Worm (Caenorhabditis elegans) whole organism, L2 larva: ENCODE data around the gene toca-1.

Experiments used
- C34F6.9 ChIP-seq: fragments of 150-350 bp; optimal IDR thresholded peaks from 2 replicates; lab custom pipeline; 2014; ENCODE audit warnings: missing biosample characterization, missing genetic modification characterization
- elt-3 ChIP-seq: sonication (generic microtip); optimal IDR thresholded peaks from 2 replicates; lab custom pipeline; 2017; ENCODE audit warnings: missing biosample characterization, missing genetic modification characterization
- nhr-11 ChIP-seq: fragments of 150-350 bp; optimal IDR thresholded peaks from 2 replicates; lab custom pipeline; 2014; ENCODE audit warnings: missing biosample characterization, missing genetic modification characterization
- unc-62 ChIP-seq: fragments of 150-350 bp; optimal IDR thresholded peaks from 2 replicates; lab custom pipeline; 2014; ENCODE audit warnings: missing biosample characterization, missing genetic modification reagents, missing genetic modification characterization
- ztf-11 ChIP-seq: sonication (generic microtip); optimal IDR thresholded peaks from 2 replicates; lab custom pipeline; 2017; ENCODE audit warnings: missing biosample characterization, missing genetic modification characterization

DNA sequence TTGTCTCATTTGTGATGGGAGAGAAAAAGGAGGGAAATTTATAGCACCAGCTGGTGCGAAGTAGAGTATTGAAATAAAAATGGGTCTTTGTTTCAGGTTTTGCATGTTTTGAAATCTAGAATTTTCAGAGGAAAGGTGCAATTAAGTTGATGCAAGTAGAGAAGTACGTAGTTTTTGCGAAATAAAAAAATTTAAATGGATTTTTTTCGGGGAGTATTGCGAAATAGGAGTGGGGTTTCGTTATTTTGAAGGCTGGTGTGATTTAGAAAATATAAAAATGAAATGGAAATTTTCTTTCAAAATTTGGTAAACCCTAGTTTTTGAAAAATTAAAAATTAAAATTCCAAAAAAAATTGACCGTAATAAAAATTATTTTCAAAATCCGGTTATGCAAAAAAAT is 6.8 kb upstream of the toca-1 start:
- TF ChIP-seq ztf-11 (tag; lab: Kevin White, UChicago), result no peak
- TF ChIP-seq elt-3, result no peak
- no peak for TF ChIP-seq unc-62 (GFP tag; lab: Kevin White, UChicago)
- TF ChIP-seq C34F6.9 (tag; lab: Kevin White, UChicago), result no peak
- no peak for TF ChIP-seq nhr-11 (tag; lab: Kevin White, UChicago)
